Fruit fly (Drosophila melanogaster) whole organism, embryonic: ENCODE results near the gene PGAP1.

ENCODE experiments used
- Antp ChIP-seq: fragments of 200-800 bp; sonication (Bioruptor generic); optimal IDR thresholded peaks from 3 replicates; lab custom pipeline; 2016; ENCODE audit warnings: missing biosample characterization, missing genetic modification characterization
- B-H1 ChIP-seq: fragments of 200-800 bp; sonication (Bioruptor generic); IDR thresholded peaks from 3 replicates; pipeline ENCODE4 v1.3.6; 2022; ENCODE audit warnings: missing biosample characterization, missing genetic modification characterization
- C15 ChIP-seq: fragments of 200-800 bp; sonication (Bioruptor generic); IDR thresholded peaks from 3 replicates; pipeline ENCODE4 v1.3.6; 2022; ENCODE audit warnings: missing biosample characterization, missing genetic modification characterization
- CG11723 ChIP-seq: fragments of 200-800 bp; sonication (Bioruptor generic); optimal IDR thresholded peaks from 2 replicates; lab custom pipeline; 2017; ENCODE audit warnings: missing biosample characterization, mild to moderate bottlenecking, missing genetic modification characterization
- CG12104 ChIP-seq: fragments of 200-800 bp; sonication (Bioruptor generic); optimal IDR thresholded peaks from 3 replicates; lab custom pipeline; 2016; ENCODE audit warnings: missing biosample characterization, missing genetic modification characterization
- CG12236 ChIP-seq: fragments of 200-800 bp; sonication (Bioruptor generic); optimal IDR thresholded peaks from 2 replicates; lab custom pipeline; 2016; ENCODE audit warnings: missing biosample characterization, missing genetic modification characterization
- CG1602 ChIP-seq: fragments of 200-800 bp; sonication (Bioruptor generic); optimal IDR thresholded peaks from 3 replicates; lab custom pipeline; 2016; ENCODE audit warnings: missing biosample characterization, missing genetic modification characterization
- CG1603 ChIP-seq: fragments of 200-800 bp; sonication (Bioruptor generic); optimal IDR thresholded peaks from 2 replicates; lab custom pipeline; 2019; ENCODE audit warnings: missing biosample characterization, mild to moderate bottlenecking, missing genetic modification characterization, moderate library complexity
- CG34224 ChIP-seq: fragments of 200-800 bp; sonication (Bioruptor generic); IDR thresholded peaks from 3 replicates; pipeline ENCODE4 v1.3.6; 2022; ENCODE audit warnings: missing biosample characterization, missing genetic modification characterization; ENCODE audit not compliant: partially characterized antibody
- CG4424 ChIP-seq: fragments of 200-800 bp; sonication (Bioruptor generic); optimal IDR thresholded peaks from 3 replicates; lab custom pipeline; 2016; ENCODE audit warnings: missing biosample characterization, missing genetic modification characterization
- CG6175 ChIP-seq: fragments of 200-800 bp; sonication (Bioruptor generic); IDR thresholded peaks from 3 replicates; pipeline ENCODE4 v1.3.6; 2022; ENCODE audit warnings: missing biosample characterization, missing genetic modification characterization
- CG6813 ChIP-seq: fragments of 200-800 bp; sonication (Bioruptor generic); optimal IDR thresholded peaks from 2 replicates; lab custom pipeline; 2017; ENCODE audit warnings: missing biosample characterization, missing genetic modification characterization, mild to moderate bottlenecking, moderate library complexity, missing genetic modification reagents
- CG7745 ChIP-seq: fragments of 200-800 bp; sonication (Bioruptor generic); optimal IDR thresholded peaks from 2 replicates; lab custom pipeline; 2018; ENCODE audit warnings: missing biosample characterization, mild to moderate bottlenecking, missing genetic modification characterization, moderate library complexity
- CG8089 ChIP-seq: fragments of 200-800 bp; sonication (Bioruptor generic); optimal IDR thresholded peaks from 3 replicates; lab custom pipeline; 2016; ENCODE audit warnings: missing biosample characterization, missing genetic modification characterization
- CG8359 ChIP-seq: fragments of 200-800 bp; sonication (Bioruptor generic); optimal IDR thresholded peaks from 2 replicates; lab custom pipeline; 2017; ENCODE audit warnings: missing biosample characterization, mild to moderate bottlenecking, missing genetic modification characterization, borderline replicate concordance
- CG9797 ChIP-seq: fragments of 200-800 bp; sonication (Bioruptor generic); optimal IDR thresholded peaks from 3 replicates; lab custom pipeline; 2018; ENCODE audit warnings: missing biosample characterization, mild to moderate bottlenecking, missing genetic modification characterization
- D ChIP-seq, 2 experiments: fragments of 200-800 bp in 1 of 2; fragments of >200 bp in 1 of 2; sonication (Bioruptor generic) in 1 of 2; optimal IDR thresholded peaks; 2 replicates in 1 of 2; 3 replicates in 1 of 2; lab custom pipeline; 2017; ENCODE audit warnings: mild to moderate bottlenecking in 1 of 2, missing biosample characterization in 1 of 2, missing genetic modification characterization in 1 of 2, missing genetic modification reagents in 1 of 2
- Dfd ChIP-seq, 2 experiments: fragments of >200 bp; optimal IDR thresholded peaks; 2 replicates each; lab custom pipeline; 2017; ENCODE audit warnings: missing biosample characterization in 2 of 2, missing genetic modification characterization in 2 of 2
- Doc3 ChIP-seq: fragments of 200-800 bp; sonication (Bioruptor generic); IDR thresholded peaks from 3 replicates; pipeline ENCODE4 v1.3.6; 2022; ENCODE audit warnings: missing biosample characterization, missing genetic modification characterization; ENCODE audit not compliant: partially characterized antibody
- HLHmδ ChIP-seq: fragments of 200-800 bp; sonication (Bioruptor generic); optimal IDR thresholded peaks from 2 replicates; lab custom pipeline; 2018; ENCODE audit warnings: missing biosample characterization, mild to moderate bottlenecking, missing genetic modification characterization, moderate library complexity
- Hmr ChIP-seq: fragments of 200-800 bp; sonication (Bioruptor generic); optimal IDR thresholded peaks from 3 replicates; lab custom pipeline; 2017; ENCODE audit warnings: mild to moderate bottlenecking, missing biosample characterization, missing genetic modification reagents, missing genetic modification characterization
- Hr39 ChIP-seq: fragments of >200 bp; optimal IDR thresholded peaks from 2 replicates; lab custom pipeline; 2017
- Hr51 ChIP-seq, 2 experiments: fragments of 200-800 bp; sonication (Bioruptor generic); optimal IDR thresholded peaks; 2 replicates in 1 of 2; 3 replicates in 1 of 2; lab custom pipeline; 2016 to 2018; ENCODE audit warnings: missing biosample characterization in 2 of 2, missing genetic modification characterization in 2 of 2, mild to moderate bottlenecking in 1 of 2, moderate library complexity in 1 of 2
- Neu2 ChIP-seq: fragments of 200-800 bp; sonication (Bioruptor generic); optimal IDR thresholded peaks from 3 replicates; lab custom pipeline; 2016; ENCODE audit warnings: missing biosample characterization, missing genetic modification characterization, borderline replicate concordance
- Nf-YA ChIP-seq: fragments of 200-800 bp; sonication (Bioruptor generic); IDR thresholded peaks from 2 replicates; pipeline ENCODE4 v1.3.6; 2022; ENCODE audit warnings: missing biosample characterization, missing genetic modification characterization
- Oli ChIP-seq: fragments of 200-800 bp; sonication (Bioruptor generic); optimal IDR thresholded peaks from 2 replicates; lab custom pipeline; 2018; ENCODE audit warnings: missing biosample characterization, mild to moderate bottlenecking, missing genetic modification characterization, moderate library complexity
- Scr ChIP-seq: fragments of 200-800 bp; sonication (Bioruptor generic); IDR thresholded peaks from 2 replicates; pipeline ENCODE4 v1.3.6; 2022; ENCODE audit warnings: missing biosample characterization, missing genetic modification characterization; ENCODE audit not compliant: partially characterized antibody
- Spps ChIP-seq: fragments of 200-800 bp; sonication (Bioruptor generic); optimal IDR thresholded peaks from 2 replicates; lab custom pipeline; 2018; ENCODE audit warnings: missing biosample characterization, mild to moderate bottlenecking, missing genetic modification characterization
- Taf1 ChIP-seq: fragments of 200-800 bp; sonication (Bioruptor generic); IDR thresholded peaks from 2 replicates; pipeline ENCODE4 v1.3.6; 2022; ENCODE audit warnings: missing biosample characterization, missing genetic modification characterization
- aop ChIP-seq: fragments of 200-800 bp; sonication (Bioruptor generic); IDR thresholded peaks from 2 replicates; pipeline ENCODE4 v1.3.6; 2022; ENCODE audit warnings: missing biosample characterization, missing genetic modification characterization
- ara ChIP-seq: fragments of 200-800 bp; sonication (Bioruptor generic); IDR thresholded peaks from 2 replicates; pipeline ENCODE4 v1.3.6; 2022; ENCODE audit warnings: missing biosample characterization, missing genetic modification characterization
- cas ChIP-seq: fragments of 200-800 bp; sonication (Bioruptor generic); IDR thresholded peaks from 2 replicates; pipeline ENCODE4 v1.3.6; 2022; ENCODE audit warnings: missing biosample characterization, missing genetic modification characterization
- dpn ChIP-seq, 2 experiments: fragments of 200-800 bp; sonication (Bioruptor generic); optimal IDR thresholded peaks; 3 replicates each; lab custom pipeline; 2016; ENCODE audit warnings: missing biosample characterization in 2 of 2, missing genetic modification characterization in 2 of 2
- gce ChIP-seq: fragments of 200-800 bp; sonication (Bioruptor generic); IDR thresholded peaks from 3 replicates; pipeline ENCODE4 v1.3.6; 2022; ENCODE audit warnings: missing biosample characterization, missing genetic modification characterization
- h ChIP-seq: fragments of >200 bp; optimal IDR thresholded peaks from 2 replicates; lab custom pipeline; 2017
- luna ChIP-seq: fragments of 200-800 bp; sonication (Bioruptor generic); optimal IDR thresholded peaks from 2 replicates; lab custom pipeline; 2016; ENCODE audit warnings: missing biosample characterization, missing genetic modification characterization
- odd ChIP-seq: fragments of 200-800 bp; sonication (Bioruptor generic); optimal IDR thresholded peaks from 2 replicates; lab custom pipeline; 2017; ENCODE audit warnings: missing biosample characterization, mild to moderate bottlenecking, missing genetic modification characterization
- org-1 ChIP-seq: fragments of 200-800 bp; sonication (Bioruptor generic); optimal IDR thresholded peaks from 2 replicates; lab custom pipeline; 2017; ENCODE audit warnings: missing biosample characterization, missing genetic modification characterization
- pfk ChIP-seq: fragments of 200-800 bp; sonication (Bioruptor generic); optimal IDR thresholded peaks from 2 replicates; lab custom pipeline; 2018; ENCODE audit warnings: missing biosample characterization, mild to moderate bottlenecking, missing genetic modification characterization, moderate library complexity
- pros ChIP-seq: fragments of 200-800 bp; sonication (Bioruptor generic); optimal IDR thresholded peaks from 3 replicates; lab custom pipeline; 2019; ENCODE audit warnings: missing biosample characterization, mild to moderate bottlenecking, missing genetic modification characterization, moderate library complexity
- pum ChIP-seq: fragments of 200-800 bp; sonication (Bioruptor generic); optimal IDR thresholded peaks from 2 replicates; lab custom pipeline; 2016; ENCODE audit warnings: missing biosample characterization, missing genetic modification characterization
- pzg ChIP-seq: fragments of 200-800 bp; sonication (Bioruptor generic); optimal IDR thresholded peaks from 3 replicates; lab custom pipeline; 2018; ENCODE audit warnings: missing biosample characterization, mild to moderate bottlenecking, missing genetic modification characterization, moderate library complexity
- salm ChIP-seq: fragments of 200-800 bp; sonication (Bioruptor generic); optimal IDR thresholded peaks from 2 replicates; lab custom pipeline; 2018; ENCODE audit warnings: missing biosample characterization, mild to moderate bottlenecking, missing genetic modification characterization
- slbo ChIP-seq: fragments of 200-800 bp; sonication (Bioruptor generic); IDR thresholded peaks from 2 replicates; pipeline ENCODE4 v1.3.6; 2022; ENCODE audit warnings: missing biosample characterization, missing genetic modification characterization
- sr ChIP-seq: fragments of 200-800 bp; sonication (Bioruptor generic); IDR thresholded peaks from 3 replicates; pipeline ENCODE4 v1.3.6; 2022; ENCODE audit warnings: missing biosample characterization, missing genetic modification characterization
- stwl ChIP-seq: fragments of 200-800 bp; sonication (Bioruptor generic); optimal IDR thresholded peaks from 3 replicates; lab custom pipeline; 2018; ENCODE audit warnings: missing biosample characterization, mild to moderate bottlenecking, missing genetic modification characterization, moderate library complexity
- zen ChIP-seq: fragments of 200-800 bp; sonication (Bioruptor generic); optimal IDR thresholded peaks from 3 replicates; lab custom pipeline; 2018; ENCODE audit warnings: missing biosample characterization, mild to moderate bottlenecking, missing genetic modification characterization, moderate library complexity
- zf30C ChIP-seq: fragments of 200-800 bp; sonication (Bioruptor generic); optimal IDR thresholded peaks from 3 replicates; lab custom pipeline; 2018; ENCODE audit warnings: missing biosample characterization, mild to moderate bottlenecking, missing genetic modification characterization
- zfh1 ChIP-seq: fragments of 200-800 bp; sonication (Bioruptor generic); IDR thresholded peaks from 3 replicates; pipeline ENCODE4 v1.3.6; 2022; ENCODE audit warnings: missing biosample characterization, missing genetic modification characterization

PGAP1 gene

DNA sequence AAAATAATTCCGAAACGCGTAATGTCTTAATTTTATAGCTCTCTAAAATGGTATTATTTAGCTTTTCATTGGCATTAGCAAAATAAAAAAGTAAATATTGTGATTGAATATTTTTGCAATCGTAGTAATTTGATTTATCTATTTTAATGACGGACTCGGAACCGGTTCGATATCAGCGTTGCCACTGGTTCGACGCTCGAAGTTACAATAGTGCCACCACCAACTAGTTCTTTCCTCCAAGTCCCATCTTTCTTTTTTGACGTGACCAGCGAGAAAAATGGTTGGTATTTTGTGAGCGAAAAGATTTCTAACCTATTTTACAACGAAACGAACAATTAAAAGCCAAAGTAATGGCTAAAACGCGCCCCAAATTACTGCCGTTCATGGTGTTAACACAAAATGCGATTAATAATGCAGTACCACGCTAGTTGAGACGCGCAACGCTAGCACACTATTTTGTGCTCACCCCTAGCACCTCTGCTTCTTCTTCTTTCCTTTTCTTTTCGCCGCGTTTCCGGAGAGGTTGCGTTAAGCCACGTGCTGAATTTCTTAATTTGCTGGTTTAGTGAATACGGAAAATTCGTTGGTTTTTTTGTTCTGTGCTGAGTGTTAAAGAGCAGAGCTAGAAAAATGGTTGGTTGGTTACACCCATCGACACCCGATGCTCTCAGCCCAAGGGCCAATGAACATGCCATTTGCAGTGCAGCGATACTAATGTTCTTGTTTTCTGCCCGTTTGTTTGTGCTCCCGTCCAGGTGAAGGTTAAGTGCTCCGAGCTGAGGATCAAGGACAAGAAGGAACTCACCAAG is 16.8 kb downstream of the PGAP1 start, which contains the start of gene RpL35 (continued):
- TF ChIP-seq Spps (tag; lab: Kevin White, UChicago), result peak; percentile 17
- peak; percentile 12 for TF ChIP-seq CG4424 (GFP tag; lab: Kevin White, UChicago)
- no peak for TF ChIP-seq h (lab: Kevin White, UChicago)
- TF ChIP-seq Hr51 (GFP tag; optimal IDR thresholded peaks at IDR 0.05; lab: Kevin White, UChicago), result peak; percentile 10 to 35
- no peak for TF ChIP-seq Neu2 (GFP tag; lab: Kevin White, UChicago)
- no peak for TF ChIP-seq CG34224
- peak; percentile 33 for TF ChIP-seq salm (tag; lab: Kevin White, UChicago)
- no peak for TF ChIP-seq CG11723 (GFP tag; lab: Kevin White, UChicago)
- TF ChIP-seq CG7745 (tag; lab: Kevin White, UChicago), result no peak
- peak; percentile 76 for TF ChIP-seq Hmr (GFP tag; lab: Kevin White, UChicago)
- no peak for TF ChIP-seq ara
- peak; percentile 59 for TF ChIP-seq odd (GFP tag; lab: Kevin White, UChicago)
- peak; percentile 51 for TF ChIP-seq pfk
- no peak for TF ChIP-seq zen (tag; lab: Kevin White, UChicago)
- peak; percentile 53 for TF ChIP-seq pzg
- peak; percentile 23 for TF ChIP-seq org-1 (GFP tag; lab: Kevin White, UChicago)
- TF ChIP-seq HLHmδ, result no peak
- TF ChIP-seq Antp (GFP tag; lab: Kevin White, UChicago), result peak; percentile 43
- peak; percentile 2 for TF ChIP-seq Oli
- peak; percentile 6 for TF ChIP-seq CG8359
- no peak for TF ChIP-seq CG6175 (GFP tag; lab: Robert Waterston, UW)
- no peak for TF ChIP-seq sr (GFP tag; lab: Robert Waterston, UW)
- TF ChIP-seq CG1602 (GFP tag; lab: Kevin White, UChicago), result no peak
- TF ChIP-seq pros (GFP tag; lab: Kevin White, UChicago), result no peak
- no peak for TF ChIP-seq C15 (GFP tag; lab: Robert Waterston, UW)
- TF ChIP-seq zfh1 (GFP tag; lab: Robert Waterston, UW), result peak; percentile 47; the same call in 1 of the 3 replicates
- TF ChIP-seq stwl (tag; lab: Kevin White, UChicago), result no peak
- 0 out of 2 replicates have a peak, but pooled peaks have one; percentile 41 for TF ChIP-seq aop (GFP tag; lab: Robert Waterston, UW)
- TF ChIP-seq CG1603, result peak; percentile 55
- TF ChIP-seq cas (GFP tag; lab: Robert Waterston, UW), result no peak
- peak in 1 of 2 experiments; percentile 25 for TF ChIP-seq dpn (GFP tag; optimal IDR thresholded peaks at IDR 0.05; lab: Kevin White, UChicago)
- no peak for TF ChIP-seq Dfd (GFP tag; optimal IDR thresholded peaks at IDR 0.05; lab: Kevin White, UChicago)
- TF ChIP-seq Taf1 (GFP tag; lab: Robert Waterston, UW), result no peak
- TF ChIP-seq B-H1 (GFP tag; lab: Robert Waterston, UW), result no peak
- no peak for TF ChIP-seq Hr39
- peak; percentile 17 for TF ChIP-seq CG12236
- TF ChIP-seq Nf-YA, result no peak
- no peak for TF ChIP-seq CG12104 (GFP tag; lab: Kevin White, UChicago)
- peak; percentile 28 for TF ChIP-seq CG8089
- TF ChIP-seq D (optimal IDR thresholded peaks at IDR 0.05; lab: Kevin White, UChicago), result peak; percentile 53
- peak; percentile 12 for TF ChIP-seq D (GFP tag; optimal IDR thresholded peaks at IDR 0.05; lab: Kevin White, UChicago)
- TF ChIP-seq zf30C (GFP tag; lab: Kevin White, UChicago), result no peak
- no peak for TF ChIP-seq luna (GFP tag; lab: Kevin White, UChicago)
- peak; percentile 52 for TF ChIP-seq Scr (GFP tag; lab: Robert Waterston, UW)
- TF ChIP-seq CG9797 (GFP tag; lab: Kevin White, UChicago), result peak; percentile 46
- peak; percentile 20 for TF ChIP-seq pum
- 0 out of 3 replicates have a peak, but pooled peaks have one; percentile 40 for TF ChIP-seq Doc3
- TF ChIP-seq gce (GFP tag; lab: Robert Waterston, UW), result no peak
- peak; percentile 23; the same call in 1 of the 2 replicates for TF ChIP-seq slbo (GFP tag; lab: Robert Waterston, UW)
- peak; percentile 45 for TF ChIP-seq CG6813 (GFP tag; lab: Kevin White, UChicago)
